Worm (Caenorhabditis elegans) whole organism, L4 larva: ENCODE results near the gene clec-266.

ENCODE experiments used
- jun-1 ChIP-seq: fragments of 150-350 bp; optimal IDR thresholded peaks from 2 replicates; lab custom pipeline; 2014; ENCODE audit warnings: missing biosample characterization, missing genetic modification reagents, missing genetic modification characterization
- lir-3 ChIP-seq: sonication (generic microtip); optimal IDR thresholded peaks from 2 replicates; lab custom pipeline; 2016; ENCODE audit warnings: mild to moderate bottlenecking, missing genetic modification characterization, missing compliant biosample characterization
- lsy-2 ChIP-seq, 2 experiments: fragments of 150-350 bp in 1 of 2; sonication (generic microtip) in 1 of 2; optimal IDR thresholded peaks; 2 replicates each; lab custom pipeline; 2014 to 2017; ENCODE audit warnings: missing biosample characterization in 2 of 2, missing genetic modification characterization in 2 of 2
- tra-1 ChIP-seq: fragments of 200-800 bp; sonication (Bioruptor generic); IDR thresholded peaks from 2 replicates; pipeline ENCODE4 v1.3.6; 2022; ENCODE audit warnings: missing genetic modification reagents, missing genetic modification characterization, missing compliant biosample characterization

DNA sequence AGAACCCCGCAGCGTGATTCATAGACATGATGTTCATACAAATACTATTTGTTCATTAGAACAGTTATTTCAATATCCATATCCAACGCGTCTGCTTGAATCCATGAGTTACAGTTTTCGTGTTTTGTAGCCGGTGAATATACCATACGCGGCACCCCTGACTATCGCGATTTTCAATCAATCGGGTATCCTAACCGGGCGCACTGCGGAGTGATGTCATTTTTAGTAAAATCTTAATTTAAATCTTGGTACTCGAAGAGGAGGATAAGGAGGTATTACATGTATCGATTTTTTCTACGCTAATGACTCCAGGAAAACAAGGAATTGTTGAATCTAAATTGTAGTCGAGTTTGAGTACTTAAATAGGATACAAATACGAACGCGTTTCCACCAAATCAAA is 46.7 kb upstream of the clec-266 start:
- no peak for TF ChIP-seq jun-1 (tag; lab: Kevin White, UChicago)
- no peak for TF ChIP-seq lsy-2 (tag; optimal IDR thresholded peaks at IDR 0.05; lab: Kevin White, UChicago)
- TF ChIP-seq tra-1: no peak
- no peak for TF ChIP-seq lir-3 (tag; lab: Kevin White, UChicago)
